Fruit fly (Drosophila melanogaster) whole organism, pupa: Measurements from ENCODE around the gene Nubp1.

Experiments
- CG12605 ChIP-seq: fragments of 200-800 bp; sonication (Bioruptor generic); IDR thresholded peaks from 2 replicates; pipeline ENCODE4 v1.3.6; 2022; ENCODE audit warnings: missing biosample characterization, missing genetic modification characterization
- fd96Ca ChIP-seq: fragments of 200-800 bp; sonication (Bioruptor generic); IDR thresholded peaks from 3 replicates; pipeline ENCODE4 v1.3.6; 2022; ENCODE audit warnings: missing biosample characterization, missing genetic modification characterization
- gl ChIP-seq: fragments of 200-800 bp; sonication (Bioruptor generic); optimal IDR thresholded peaks from 2 replicates; lab custom pipeline; 2018; ENCODE audit warnings: missing biosample characterization, mild to moderate bottlenecking, missing genetic modification characterization

DNA sequence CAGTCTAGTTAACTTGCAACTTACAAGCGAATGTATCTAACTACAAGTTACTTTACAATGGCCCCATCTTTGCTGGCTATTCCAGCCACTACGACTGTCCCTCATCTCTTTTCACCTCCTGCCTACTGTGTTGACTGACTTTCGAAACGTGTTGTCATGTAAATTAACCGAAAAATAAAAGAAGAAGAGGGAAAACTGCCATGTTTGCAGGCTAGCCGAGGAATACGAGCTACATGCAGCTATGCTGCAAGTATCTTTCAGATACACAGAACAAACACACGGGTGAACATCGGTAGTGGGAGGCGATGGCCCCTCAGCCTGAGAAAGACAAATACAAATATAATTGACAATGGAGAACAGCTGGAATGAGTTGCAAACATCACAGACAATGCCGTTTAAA lies 21.7 kb upstream of the Nubp1 start:
- TF ChIP-seq fd96Ca (GFP tag; lab: Robert Waterston, UW), result no peak
- TF ChIP-seq CG12605 (GFP tag; lab: Robert Waterston, UW), result no peak
- no peak for TF ChIP-seq gl
